Worm (Caenorhabditis elegans): ENCODE measurements around the gene lido-13.
A peak's percentile ranks its signal among the peaks of the same experiment; 100 is the strongest.

Gene lido-13

DNA sequence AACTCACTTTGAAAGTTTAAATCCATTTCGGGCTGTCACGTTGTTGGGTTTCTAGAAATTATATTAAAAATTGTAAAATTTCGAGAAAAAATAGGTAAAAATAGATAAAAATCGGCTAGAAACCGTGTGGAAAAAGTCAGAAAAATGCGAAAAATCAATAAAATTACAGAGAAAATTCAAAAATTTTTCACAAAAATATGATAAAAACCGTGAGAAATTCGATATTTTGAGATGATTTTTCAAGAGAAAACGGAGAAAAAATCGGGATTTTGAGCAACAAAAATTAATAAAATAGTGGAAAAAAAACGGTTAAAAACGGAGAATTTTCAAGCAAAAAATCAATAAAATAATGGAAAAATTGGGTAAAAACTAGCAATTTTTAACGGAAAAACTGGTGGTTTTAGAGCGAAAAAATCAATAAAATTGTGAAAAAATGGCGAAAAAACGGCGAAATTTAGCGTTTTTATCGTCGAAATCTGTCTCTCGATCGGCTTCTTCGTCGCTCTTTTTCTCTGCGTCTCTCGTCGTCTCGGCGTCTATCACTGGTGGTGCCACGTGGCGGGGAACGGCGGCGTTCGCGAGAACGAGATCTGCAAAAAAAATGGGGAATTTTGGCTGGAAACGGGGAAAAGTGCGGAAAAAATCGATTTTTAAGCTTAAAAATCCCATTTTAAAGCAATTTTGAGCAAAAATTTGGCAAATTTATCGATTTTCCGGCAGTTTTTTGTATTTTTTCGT lies 17.1 kb upstream of the lido-13 start, which contains the start of gene Y25C1A.7:
Gene Y25C1A.7, minus strand, starts transcription at position 51 of the 738 bp plus-strand sequence.
- TF ChIP-seq T22C8.4 (GFP tag; IDR thresholded peaks at IDR 0.05) (0 out of 2 replicates have a peak, but pooled peaks have one; percentile 15), klf-2 (GFP tag; conservative IDR thresholded peaks at IDR 0.05) (no peak), med-1 (GFP tag; optimal IDR thresholded peaks at IDR 0.05; ENCODE audit: insufficient read depth) (no peak), ztf-23 (GFP tag; IDR thresholded peaks at IDR 0.05) (no peak), cog-1 (tag; optimal IDR thresholded peaks at IDR 0.05) (no peak), ref-1 (GFP tag; conservative IDR thresholded peaks at IDR 0.05) (no peak), tab-1 (GFP tag; IDR thresholded peaks at IDR 0.05) (no peak), flt-1 (GFP tag; IDR thresholded peaks at IDR 0.05) (no peak), ztf-29 (GFP tag; IDR thresholded peaks at IDR 0.05) (peak; percentile 13; the same call in 1 of the 2 replicates)

DNA sequence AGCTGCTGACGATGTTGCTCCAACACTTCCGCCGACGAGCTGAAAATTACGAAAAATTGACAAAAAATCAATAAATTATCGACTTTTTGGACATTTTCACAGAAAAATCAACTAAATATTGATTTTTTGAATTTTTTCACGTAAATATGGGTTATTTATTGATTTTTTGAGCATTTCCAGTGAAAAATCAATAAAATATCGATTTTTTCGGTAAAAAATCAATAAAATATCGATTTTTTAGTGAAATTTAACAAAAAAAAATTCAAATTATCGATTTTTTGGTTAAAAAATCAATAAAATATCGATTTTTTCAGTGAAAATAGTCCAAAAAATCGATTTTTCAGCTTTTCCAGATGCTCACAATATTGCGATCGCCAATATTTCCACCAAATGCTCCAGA lies 16.1 kb upstream of the lido-13 start:
- TF ChIP-seq klf-2 (GFP tag; conservative IDR thresholded peaks at IDR 0.05): no peak
- TF ChIP-seq T22C8.4 (GFP tag; IDR thresholded peaks at IDR 0.05): peak; percentile 89

DNA sequence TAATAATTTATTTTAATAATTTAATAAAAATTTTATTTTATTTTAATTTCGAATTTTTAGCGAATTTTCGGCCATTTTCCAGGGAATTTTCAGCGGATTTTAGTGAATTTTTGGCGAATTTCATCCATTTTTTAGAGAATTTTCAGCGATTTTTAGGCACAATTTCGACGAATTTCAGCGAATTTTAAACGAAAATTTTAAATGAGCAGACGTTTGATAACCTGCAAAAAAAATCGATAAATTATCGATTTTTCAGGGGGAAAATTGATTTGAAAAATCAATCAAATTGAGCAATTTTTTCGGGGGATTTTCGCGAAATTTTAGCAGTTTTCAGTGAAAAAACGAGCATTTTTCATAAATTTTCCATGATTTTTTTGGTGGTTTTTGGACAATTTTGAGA lies 14.5 kb upstream of the lido-13 start:
- TF ChIP-seq ztf-29 (GFP tag; IDR thresholded peaks at IDR 0.05): no peak
- no peak for TF ChIP-seq klf-2 (GFP tag; conservative IDR thresholded peaks at IDR 0.05)
- TF ChIP-seq cog-1 (tag; optimal IDR thresholded peaks at IDR 0.05): no peak
- no peak for TF ChIP-seq tab-1 (GFP tag; IDR thresholded peaks at IDR 0.05)
- TF ChIP-seq T22C8.4 (GFP tag; IDR thresholded peaks at IDR 0.05): peak; percentile 21; the same call in 1 of the 2 replicates
- no peak for TF ChIP-seq ztf-23 (GFP tag; IDR thresholded peaks at IDR 0.05)
- no peak for TF ChIP-seq flt-1 (GFP tag; IDR thresholded peaks at IDR 0.05)

DNA sequence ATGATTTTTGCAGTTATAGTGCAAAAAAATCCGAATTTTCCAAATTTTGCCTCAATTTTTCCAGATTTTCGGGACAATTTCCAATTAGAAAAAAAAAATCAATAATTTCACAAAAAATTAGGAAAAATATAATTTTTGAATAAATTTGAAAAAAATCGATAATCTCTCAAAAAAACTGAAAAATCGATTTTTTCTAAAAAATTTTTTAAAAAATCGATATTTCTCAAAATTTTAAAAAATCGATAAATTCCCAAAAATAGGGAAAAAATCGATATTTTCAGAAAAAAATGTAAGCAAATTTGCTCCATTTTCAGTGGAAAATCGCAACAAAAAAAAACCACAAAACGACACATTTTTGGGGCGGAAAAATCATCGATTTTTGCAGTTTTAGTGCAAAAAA lies 13.8 kb upstream of the lido-13 start:
- TF ChIP-seq klf-2 (GFP tag; conservative IDR thresholded peaks at IDR 0.05) (no peak), cog-1 (tag; optimal IDR thresholded peaks at IDR 0.05) (no peak), T22C8.4 (GFP tag; IDR thresholded peaks at IDR 0.05) (peak; percentile 89), med-1 (GFP tag; optimal IDR thresholded peaks at IDR 0.05; ENCODE audit: insufficient read depth) (no peak), flt-1 (GFP tag; IDR thresholded peaks at IDR 0.05) (no peak), ztf-29 (GFP tag; IDR thresholded peaks at IDR 0.05) (no peak)

DNA sequence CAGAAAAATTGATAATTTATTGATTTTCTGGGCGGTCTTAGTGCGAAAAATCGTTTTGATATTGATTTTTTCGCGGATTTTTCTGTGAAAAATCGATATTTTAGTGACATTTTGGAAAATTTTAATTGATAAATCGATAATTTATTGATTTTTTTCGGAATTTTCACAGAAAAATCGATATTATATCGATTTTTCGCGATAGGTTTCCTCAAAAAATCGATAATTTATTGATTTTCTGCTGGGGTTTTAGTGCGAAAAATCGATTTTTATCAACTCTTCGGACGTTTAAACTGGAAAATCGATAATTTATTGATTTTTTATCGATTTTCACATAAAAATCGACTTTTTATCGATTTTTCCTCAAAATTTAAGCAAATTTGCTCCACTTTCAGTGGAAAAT lies 13.3 kb upstream of the lido-13 start:
- TF ChIP-seq klf-2 (GFP tag; conservative IDR thresholded peaks at IDR 0.05): no peak
- peak; percentile 67; the same call in 1 of the 2 replicates for TF ChIP-seq T22C8.4 (GFP tag; IDR thresholded peaks at IDR 0.05)

DNA sequence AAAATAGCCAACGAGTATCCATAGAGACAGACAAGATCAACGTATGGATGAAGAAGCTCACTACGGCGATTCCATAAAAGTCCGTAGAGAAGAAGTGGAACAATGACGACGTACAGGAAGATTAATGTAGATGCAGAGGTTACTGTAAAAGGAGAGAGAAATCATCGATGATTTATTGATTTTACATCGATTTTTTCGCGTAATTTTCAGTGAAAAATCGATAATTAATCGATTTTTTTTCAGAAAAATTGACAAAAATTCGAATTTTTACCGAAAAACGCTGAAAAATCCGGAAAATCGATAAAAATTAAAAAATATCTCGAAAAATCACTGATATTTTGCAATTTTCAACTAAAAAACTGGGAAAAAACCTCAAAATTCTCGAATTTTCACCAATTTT lies 12.3 kb upstream of the lido-13 start:
- TF ChIP-seq T22C8.4 (GFP tag; IDR thresholded peaks at IDR 0.05): 0 out of 2 replicates have a peak, but pooled peaks have one; percentile 50
- TF ChIP-seq cog-1 (tag; optimal IDR thresholded peaks at IDR 0.05): no peak
- TF ChIP-seq ztf-29 (GFP tag; IDR thresholded peaks at IDR 0.05): no peak
- no peak for TF ChIP-seq flt-1 (GFP tag; IDR thresholded peaks at IDR 0.05)
- TF ChIP-seq med-1 (GFP tag; optimal IDR thresholded peaks at IDR 0.05; ENCODE audit: insufficient read depth): no peak

DNA sequence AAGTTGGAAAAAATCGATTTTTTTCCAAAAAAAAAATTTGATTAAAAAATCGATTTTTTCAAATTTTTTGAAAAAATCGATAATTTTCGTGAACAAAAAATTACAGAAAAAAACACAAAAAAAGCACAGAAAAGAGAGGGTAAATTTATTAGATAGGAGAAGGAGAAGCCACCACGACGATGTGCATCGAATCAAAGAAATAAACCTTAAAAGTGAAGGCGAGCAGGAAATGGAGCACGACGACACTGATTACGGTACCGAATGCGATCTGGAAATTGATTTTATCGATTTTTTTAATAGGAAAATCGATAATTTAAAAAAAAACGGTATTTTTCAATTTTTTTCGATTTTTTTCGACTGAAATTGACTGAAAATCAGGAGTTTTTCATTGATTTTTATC lies 11.0 kb upstream of the lido-13 start:
- TF ChIP-seq klf-2 (GFP tag; conservative IDR thresholded peaks at IDR 0.05) (no peak), cog-1 (tag; optimal IDR thresholded peaks at IDR 0.05) (no peak), ref-1 (GFP tag; conservative IDR thresholded peaks at IDR 0.05) (no peak), ztf-23 (GFP tag; IDR thresholded peaks at IDR 0.05) (no peak), flt-1 (GFP tag; IDR thresholded peaks at IDR 0.05) (no peak), ztf-29 (GFP tag; IDR thresholded peaks at IDR 0.05) (no peak), med-1 (GFP tag; optimal IDR thresholded peaks at IDR 0.05; ENCODE audit: insufficient read depth) (no peak), tab-1 (GFP tag; IDR thresholded peaks at IDR 0.05) (no peak), T22C8.4 (GFP tag; IDR thresholded peaks at IDR 0.05) (no peak)

DNA sequence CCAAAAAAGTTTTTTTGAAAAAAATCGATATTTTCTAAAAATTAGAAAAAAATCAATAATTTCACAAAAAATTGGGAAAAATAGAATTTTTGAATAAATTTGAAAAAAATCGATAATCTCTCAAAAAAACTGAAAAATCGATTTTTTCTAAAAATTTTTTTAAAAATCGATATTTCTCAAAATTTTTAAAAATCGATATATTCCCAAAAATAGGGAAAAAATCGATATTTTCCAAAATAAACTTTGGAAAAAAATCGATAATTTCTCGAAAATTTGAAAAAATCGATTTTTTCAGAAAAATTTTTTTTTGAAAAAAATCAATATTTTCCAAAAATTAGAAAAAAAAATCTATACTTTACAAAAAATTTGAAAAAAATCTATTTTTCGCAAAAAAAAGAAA lies 10.5 kb upstream of the lido-13 start:
- peak; percentile 75 for TF ChIP-seq T22C8.4 (GFP tag; IDR thresholded peaks at IDR 0.05)
- no peak for TF ChIP-seq cog-1 (tag; optimal IDR thresholded peaks at IDR 0.05)

DNA sequence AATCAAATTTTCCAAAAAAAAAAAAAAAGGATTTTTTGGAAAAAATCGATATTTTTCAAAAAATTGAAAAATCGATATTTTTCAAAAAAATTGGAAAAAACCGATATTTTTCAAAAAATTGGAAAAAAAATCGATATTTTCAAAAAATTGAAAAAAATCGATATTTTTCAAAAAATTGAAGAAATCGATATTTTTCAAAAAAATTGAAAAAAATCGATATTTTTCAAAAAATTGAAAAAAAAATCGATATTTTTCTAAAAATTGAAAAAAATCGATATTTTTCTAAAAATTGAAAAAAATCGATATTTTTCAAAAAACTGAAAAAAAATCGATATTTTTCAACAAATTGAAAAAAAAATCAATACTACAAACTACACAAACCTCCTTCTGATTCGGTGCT lies 9.9 kb upstream of the lido-13 start:
- no peak for TF ChIP-seq ztf-23 (GFP tag; IDR thresholded peaks at IDR 0.05)
- TF ChIP-seq med-1 (GFP tag; optimal IDR thresholded peaks at IDR 0.05; ENCODE audit: insufficient read depth): no peak
- TF ChIP-seq flt-1 (GFP tag; IDR thresholded peaks at IDR 0.05): no peak
- no peak for TF ChIP-seq tab-1 (GFP tag; IDR thresholded peaks at IDR 0.05)
- TF ChIP-seq T22C8.4 (GFP tag; IDR thresholded peaks at IDR 0.05): peak; percentile 93
- no peak for TF ChIP-seq klf-2 (GFP tag; conservative IDR thresholded peaks at IDR 0.05)
- no peak for TF ChIP-seq cog-1 (tag; optimal IDR thresholded peaks at IDR 0.05)

DNA sequence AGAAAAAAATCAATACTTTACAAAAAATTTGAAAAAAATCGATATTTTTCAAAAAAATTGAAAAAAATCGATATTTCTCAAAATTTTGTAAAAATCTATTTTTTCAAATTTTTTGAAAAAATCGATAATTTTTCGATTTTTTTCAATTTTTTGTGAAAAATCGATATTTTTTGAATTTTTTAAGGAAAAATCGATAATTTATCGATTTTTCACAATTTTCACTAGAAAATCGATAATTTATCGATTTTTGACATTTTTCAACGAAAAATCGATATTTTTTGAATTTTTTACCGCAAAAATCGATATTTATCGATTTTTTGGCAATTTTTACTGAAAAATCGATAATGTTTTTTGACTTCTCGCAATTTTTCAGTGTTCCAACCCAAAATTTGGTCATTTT lies 9.2 kb upstream of the lido-13 start:
- no peak for TF ChIP-seq klf-2 (GFP tag; conservative IDR thresholded peaks at IDR 0.05)
- peak; percentile 88 for TF ChIP-seq T22C8.4 (GFP tag; IDR thresholded peaks at IDR 0.05)

DNA sequence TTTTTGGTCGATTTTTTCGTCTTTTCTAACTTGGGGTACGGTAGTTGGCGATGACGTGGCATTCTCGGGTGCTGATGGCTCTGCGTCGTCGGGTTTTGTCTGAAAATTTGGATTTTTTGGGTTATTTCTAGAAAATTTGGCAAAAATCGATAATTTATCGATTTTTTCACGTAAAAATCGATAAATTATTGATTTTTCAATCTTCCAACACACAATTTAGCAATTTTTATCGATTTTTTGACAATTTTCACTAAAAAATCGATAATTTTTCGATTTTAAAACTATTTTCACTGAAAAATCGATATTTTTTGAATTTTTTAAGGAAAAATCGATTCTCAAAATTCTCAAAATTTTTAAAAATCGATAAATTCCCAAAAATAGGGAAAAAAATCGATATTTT lies 8.8 kb upstream of the lido-13 start:
- TF ChIP-seq ztf-23 (GFP tag; IDR thresholded peaks at IDR 0.05): no peak
- TF ChIP-seq T22C8.4 (GFP tag; IDR thresholded peaks at IDR 0.05): peak; percentile 41
- no peak for TF ChIP-seq tab-1 (GFP tag; IDR thresholded peaks at IDR 0.05)

All from whole organism, midembryonic.